Worm (Caenorhabditis elegans): ENCODE data around the gene tag-290.

Gene tag-290

ce11 chrV:11598807-11599206 lies 14.3 kb upstream of the tag-290 start, which contains the start of gene srx-84:
srx-84 (plus strand) TSS chrV:11599107.
- TF ChIP-seq rnt-1 (tag; optimal IDR thresholded peaks at IDR 0.05): no peak
- TF ChIP-seq eyg-1 (tag; optimal IDR thresholded peaks at IDR 0.05): no peak

- TF ChIP-seq fax-1 (tag; optimal IDR thresholded peaks at IDR 0.05): no peak
- TF ChIP-seq dve-1 (tag; optimal IDR thresholded peaks at IDR 0.05): no peak
- TF ChIP-seq ahr-1 (tag; optimal IDR thresholded peaks at IDR 0.05): no peak
- TF ChIP-seq hlh-15 (tag; optimal IDR thresholded peaks at IDR 0.05): no peak
- TF ChIP-seq pax-1 (tag; optimal IDR thresholded peaks at IDR 0.05): no peak
- TF ChIP-seq K02D7.2 (tag; optimal IDR thresholded peaks at IDR 0.05): no peak
These were observed 12.3 kb upstream of the tag-290 start, which contains the start of gene F35B12.9 for ce11 chrV:11600800-11601199. F35B12.9 (plus strand) TSS chrV:11601171.

ce11 chrV:11604484-11604883 lies 8.6 kb upstream of the tag-290 start, which contains the start of gene dhs-20:
dhs-20 (minus strand) TSS chrV:11604563.
- TF ChIP-seq tbx-7 (tag; optimal IDR thresholded peaks at IDR 0.05) (no peak), npax-4 (tag; optimal IDR thresholded peaks at IDR 0.05) (no peak), K02D7.2 (tag; optimal IDR thresholded peaks at IDR 0.05) (no peak), pha-4 (tag; optimal IDR thresholded peaks at IDR 0.05) (no peak)

- no peak for TF ChIP-seq elt-4 (tag; optimal IDR thresholded peaks at IDR 0.05)
- no peak for TF ChIP-seq ceh-18 (tag; optimal IDR thresholded peaks at IDR 0.05)
- no peak for TF ChIP-seq ceh-45 (GFP tag; IDR thresholded peaks at IDR 0.05)
- no peak for TF ChIP-seq ceh-34 (tag; optimal IDR thresholded peaks at IDR 0.05)
These were observed 7.9 kb upstream of the tag-290 start for ce11 chrV:11605227-11605626.

- TF ChIP-seq lim-6 (tag; optimal IDR thresholded peaks at IDR 0.05) (no peak), ama-1 (optimal IDR thresholded peaks at IDR 0.05) (no peak), dmd-4 (tag; optimal IDR thresholded peaks at IDR 0.05; ENCODE audit: borderline replicate concordance) (no peak), nhr-11 (tag; optimal IDR thresholded peaks at IDR 0.05) (no peak), ceh-31 (tag; optimal IDR thresholded peaks at IDR 0.05) (no peak)
These were observed 6.7 kb upstream of the tag-290 start, which contains the start of gene idpp-16 for ce11 chrV:11606424-11606823. idpp-16 (minus strand) TSS chrV:11606524.

ce11 chrV:11610049-11610448 lies 3.1 kb upstream of the tag-290 start, which contains the start of gene piit-1:
piit-1 (minus strand) TSS chrV:11610149.
- no peak for TF ChIP-seq pat-9 (tag; optimal IDR thresholded peaks at IDR 0.05)
- no peak for TF ChIP-seq ceh-18 (tag; optimal IDR thresholded peaks at IDR 0.05)
- TF ChIP-seq ceh-22 (tag; optimal IDR thresholded peaks at IDR 0.05): no peak
- TF ChIP-seq fax-1 (tag; optimal IDR thresholded peaks at IDR 0.05): no peak
- TF ChIP-seq pag-3 (tag; optimal IDR thresholded peaks at IDR 0.05; ENCODE audit: borderline replicate concordance): no peak
- TF ChIP-seq gmeb-2 (tag; optimal IDR thresholded peaks at IDR 0.05): no peak
- TF ChIP-seq sox-4 (tag; optimal IDR thresholded peaks at IDR 0.05): no peak
- TF ChIP-seq F13H6.1 (tag; optimal IDR thresholded peaks at IDR 0.05): no peak
- no peak for TF ChIP-seq ceh-19 (GFP tag; optimal IDR thresholded peaks at IDR 0.05)
- no peak for TF ChIP-seq pqm-1 (tag; optimal IDR thresholded peaks at IDR 0.05)
- no peak for TF ChIP-seq ceh-24 (tag; optimal IDR thresholded peaks at IDR 0.05)
- TF ChIP-seq ceh-31 (tag; optimal IDR thresholded peaks at IDR 0.05): no peak
- TF ChIP-seq C08G9.2 (tag; optimal IDR thresholded peaks at IDR 0.05): no peak
- no peak for TF ChIP-seq K02D7.2 (tag; optimal IDR thresholded peaks at IDR 0.05)
- no peak for TF ChIP-seq lim-6 (tag; optimal IDR thresholded peaks at IDR 0.05)
- TF ChIP-seq pha-2 (tag; optimal IDR thresholded peaks at IDR 0.05): no peak
- TF ChIP-seq npax-4 (tag; optimal IDR thresholded peaks at IDR 0.05): no peak
- no peak for TF ChIP-seq T23F11.4 (GFP tag; optimal IDR thresholded peaks at IDR 0.05)

- peak; percentile 79 for TF ChIP-seq ceh-31 (tag; optimal IDR thresholded peaks at IDR 0.05)
- peak; percentile 13 for TF ChIP-seq hlh-30 (tag; optimal IDR thresholded peaks at IDR 0.05; ENCODE audit: insufficient read depth)
- TF ChIP-seq pat-9 (tag; optimal IDR thresholded peaks at IDR 0.05): peak; percentile 74
- peak; percentile 71 for TF ChIP-seq C08G9.2 (tag; optimal IDR thresholded peaks at IDR 0.05)
- TF ChIP-seq fkh-6 (tag; optimal IDR thresholded peaks at IDR 0.05): peak; percentile 54
- peak; percentile 77 for TF ChIP-seq odd-2 (tag; optimal IDR thresholded peaks at IDR 0.05)
- TF ChIP-seq ama-1 (optimal IDR thresholded peaks at IDR 0.05): no peak
- no peak for TF ChIP-seq pqm-1 (tag; optimal IDR thresholded peaks at IDR 0.05)
- TF ChIP-seq hlh-6 (tag; optimal IDR thresholded peaks at IDR 0.05): peak; percentile 36
- TF ChIP-seq syd-9 (tag; optimal IDR thresholded peaks at IDR 0.05): peak; percentile 62
- peak; percentile 40 for TF ChIP-seq ceh-9 (tag; optimal IDR thresholded peaks at IDR 0.05)
- TF ChIP-seq ceh-6 (GFP tag; optimal IDR thresholded peaks at IDR 0.05): peak; percentile 63
- no peak for TF ChIP-seq nhr-11 (tag; optimal IDR thresholded peaks at IDR 0.05)
- TF ChIP-seq pros-1 (tag; optimal IDR thresholded peaks at IDR 0.05): peak; percentile 20
- peak; percentile 49 for TF ChIP-seq ets-4 (tag; optimal IDR thresholded peaks at IDR 0.05)
- TF ChIP-seq pax-1 (tag; optimal IDR thresholded peaks at IDR 0.05): peak; percentile 6
- TF ChIP-seq pha-2 (tag; optimal IDR thresholded peaks at IDR 0.05): peak; percentile 62
- TF ChIP-seq ceh-24 (tag; optimal IDR thresholded peaks at IDR 0.05): peak; percentile 44
These were observed 2.6 kb upstream of the tag-290 start, which contains the start of gene sas-5 for ce11 chrV:11610481-11610880. sas-5 (plus strand) TSS chrV:11610737.
